Worm (Caenorhabditis elegans): ENCODE measurements around the gene madf-3.

DNA sequence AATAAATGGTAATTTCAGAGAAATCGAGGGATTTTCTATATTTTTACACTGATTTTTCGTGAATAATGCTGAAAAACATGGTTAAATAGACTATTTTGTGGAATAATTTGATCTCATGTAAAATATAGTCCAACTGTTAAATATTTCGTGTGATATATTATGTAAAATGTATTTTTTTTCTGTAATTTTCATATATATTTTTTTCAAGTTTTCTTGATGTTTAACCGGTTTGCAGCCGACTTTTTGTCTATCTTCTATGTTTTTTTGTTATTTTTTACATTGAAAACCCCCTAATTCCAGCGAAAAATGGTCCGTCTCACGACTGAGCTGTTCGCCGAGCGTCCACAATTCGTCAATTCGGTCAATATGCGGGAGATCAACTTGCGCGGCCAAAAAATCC, 10.5 kb upstream of the madf-3 start, which contains the start of gene mog-2:
- no peak for TF ChIP-seq nhr-237 (tag; optimal IDR thresholded peaks at IDR 0.05)
- TF ChIP-seq nhr-21 (tag; optimal IDR thresholded peaks at IDR 0.05): no peak
- TF ChIP-seq ztf-11 (tag; optimal IDR thresholded peaks at IDR 0.05): no peak
- no peak for TF ChIP-seq nhr-11 (tag; optimal IDR thresholded peaks at IDR 0.05)
- TF ChIP-seq nhr-77 (tag; optimal IDR thresholded peaks at IDR 0.05): no peak
- no peak for TF ChIP-seq unc-62 (GFP tag; optimal IDR thresholded peaks at IDR 0.05)
- no peak for TF ChIP-seq nhr-12 (tag; optimal IDR thresholded peaks at IDR 0.05)
